Worm (Caenorhabditis elegans) whole organism, late embryonic: ENCODE results near the gene tag-124.

Experiments used
- C08G9.2 ChIP-seq: sonication (generic microtip); optimal IDR thresholded peaks from 2 replicates; lab custom pipeline; 2016; ENCODE audit warnings: mild to moderate bottlenecking, missing genetic modification characterization, moderate library complexity, missing compliant biosample characterization
- C38D4.7 ChIP-seq: fragments of 200-800 bp; sonication (Bioruptor generic); optimal IDR thresholded peaks from 2 replicates; lab custom pipeline; 2018; ENCODE audit warnings: mild to moderate bottlenecking, missing genetic modification characterization, moderate library complexity, missing compliant biosample characterization
- F13H6.1 ChIP-seq: sonication (generic microtip); optimal IDR thresholded peaks from 2 replicates; lab custom pipeline; 2016; ENCODE audit warnings: missing genetic modification characterization, missing compliant biosample characterization
- K02D7.2 ChIP-seq: sonication (generic microtip); optimal IDR thresholded peaks from 2 replicates; lab custom pipeline; 2017; ENCODE audit warnings: mild to moderate bottlenecking, missing genetic modification characterization, missing compliant biosample characterization
- K09A11.1 ChIP-seq: sonication (generic microtip); optimal IDR thresholded peaks from 2 replicates; lab custom pipeline; 2017; ENCODE audit warnings: antibody characterized with exemption, mild to moderate bottlenecking, missing genetic modification characterization, missing compliant biosample characterization; ENCODE audit not compliant: insufficient read depth
- T23F11.4 ChIP-seq: fragments of 200-800 bp; sonication (Bioruptor generic); optimal IDR thresholded peaks from 2 replicates; lab custom pipeline; 2018; ENCODE audit warnings: mild to moderate bottlenecking, missing genetic modification characterization, missing compliant biosample characterization
- Y22D7AL.16 ChIP-seq: sonication (generic microtip); optimal IDR thresholded peaks from 2 replicates; lab custom pipeline; 2016; ENCODE audit warnings: missing genetic modification characterization, missing compliant biosample characterization
- ahr-1 ChIP-seq: sonication (generic microtip); optimal IDR thresholded peaks from 2 replicates; lab custom pipeline; 2016; ENCODE audit warnings: missing genetic modification characterization, missing compliant biosample characterization
- ama-1 ChIP-seq: fragments of 150-350 bp; optimal IDR thresholded peaks from 2 replicates; lab custom pipeline; 2014
- ceh-14 ChIP-seq: sonication (generic microtip); optimal IDR thresholded peaks from 2 replicates; lab custom pipeline; 2016; ENCODE audit warnings: missing genotype, missing genetic modification characterization, missing compliant biosample characterization
- ceh-18 ChIP-seq: sonication (generic microtip); optimal IDR thresholded peaks from 2 replicates; lab custom pipeline; 2016; ENCODE audit warnings: missing genetic modification characterization, missing compliant biosample characterization
- ceh-2 ChIP-seq: sonication (generic microtip); optimal IDR thresholded peaks from 2 replicates; lab custom pipeline; 2016; ENCODE audit warnings: missing genotype, missing genetic modification characterization, missing compliant biosample characterization
- ceh-45 ChIP-seq: fragments of 200-800 bp; sonication (Bioruptor generic); IDR thresholded peaks from 2 replicates; pipeline ENCODE4 v1.3.6; 2022; ENCODE audit warnings: missing genetic modification reagents, missing genetic modification characterization, missing compliant biosample characterization
- ceh-6 ChIP-seq: fragments of 200-800 bp; sonication (Bioruptor generic); optimal IDR thresholded peaks from 2 replicates; lab custom pipeline; 2018; ENCODE audit warnings: mild to moderate bottlenecking, missing genetic modification characterization, missing compliant biosample characterization
- ceh-9 ChIP-seq: sonication (generic microtip); optimal IDR thresholded peaks from 2 replicates; lab custom pipeline; 2016; ENCODE audit warnings: mild to moderate bottlenecking, missing genetic modification characterization, inconsistent platforms, missing compliant biosample characterization
- dmd-4 ChIP-seq: sonication (generic microtip); optimal IDR thresholded peaks from 2 replicates; lab custom pipeline; 2016; ENCODE audit warnings: borderline replicate concordance, missing genetic modification characterization, missing compliant biosample characterization
- elt-2 ChIP-seq: sonication (generic microtip); optimal IDR thresholded peaks from 2 replicates; lab custom pipeline; 2016; ENCODE audit warnings: missing genetic modification reagents, missing genetic modification characterization, missing compliant biosample characterization
- elt-4 ChIP-seq: sonication (generic microtip); optimal IDR thresholded peaks from 2 replicates; lab custom pipeline; 2016; ENCODE audit warnings: missing genetic modification characterization, missing compliant biosample characterization
- ets-4 ChIP-seq: sonication (generic microtip); optimal IDR thresholded peaks from 2 replicates; lab custom pipeline; 2016; ENCODE audit warnings: missing genetic modification characterization, missing compliant biosample characterization
- eyg-1 ChIP-seq: sonication (generic microtip); optimal IDR thresholded peaks from 2 replicates; lab custom pipeline; 2016; ENCODE audit warnings: missing genotype, missing genetic modification characterization, missing compliant biosample characterization
- fax-1 ChIP-seq: sonication (generic microtip); optimal IDR thresholded peaks from 2 replicates; lab custom pipeline; 2016; ENCODE audit warnings: missing genotype, missing genetic modification characterization, missing compliant biosample characterization
- fkh-10 ChIP-seq: fragments of 150-350 bp; optimal IDR thresholded peaks from 2 replicates; lab custom pipeline; 2014; ENCODE audit warnings: missing biosample characterization, missing genetic modification reagents, missing genetic modification characterization
- fkh-6 ChIP-seq: sonication (generic microtip); optimal IDR thresholded peaks from 2 replicates; lab custom pipeline; 2016; ENCODE audit warnings: missing genetic modification characterization, missing compliant biosample characterization
- gmeb-2 ChIP-seq: sonication (generic microtip); optimal IDR thresholded peaks from 2 replicates; lab custom pipeline; 2016; ENCODE audit warnings: missing genetic modification characterization, inconsistent platforms, missing compliant biosample characterization
- hlh-13 ChIP-seq: fragments of 200-800 bp; sonication (Bioruptor generic); optimal IDR thresholded peaks from 2 replicates; lab custom pipeline; 2018; ENCODE audit warnings: mild to moderate bottlenecking, missing genetic modification characterization, missing compliant biosample characterization
- hlh-15 ChIP-seq: sonication (generic microtip); optimal IDR thresholded peaks from 2 replicates; lab custom pipeline; 2016; ENCODE audit warnings: missing genetic modification characterization, missing compliant biosample characterization
- hlh-30 ChIP-seq: sonication (generic microtip); optimal IDR thresholded peaks from 2 replicates; lab custom pipeline; 2017; ENCODE audit warnings: antibody characterized with exemption, missing genetic modification characterization, missing compliant biosample characterization; ENCODE audit not compliant: insufficient read depth
- hlh-6 ChIP-seq: sonication (generic microtip); optimal IDR thresholded peaks from 2 replicates; lab custom pipeline; 2016; ENCODE audit warnings: missing genotype, missing genetic modification characterization, missing compliant biosample characterization
- hlh-8 ChIP-seq: sonication (generic microtip); optimal IDR thresholded peaks from 2 replicates; lab custom pipeline; 2016; ENCODE audit warnings: missing genotype, missing genetic modification characterization, missing compliant biosample characterization
- lim-6 ChIP-seq: sonication (generic microtip); optimal IDR thresholded peaks from 2 replicates; lab custom pipeline; 2016; ENCODE audit warnings: missing genetic modification characterization, missing compliant biosample characterization
- lin-11 ChIP-seq: fragments of 200-800 bp; sonication (Bioruptor generic); optimal IDR thresholded peaks from 2 replicates; lab custom pipeline; 2018; ENCODE audit warnings: mild to moderate bottlenecking, missing genetic modification characterization, missing compliant biosample characterization
- madf-2 ChIP-seq: sonication (generic microtip); optimal IDR thresholded peaks from 2 replicates; lab custom pipeline; 2017; ENCODE audit warnings: missing genetic modification characterization, missing compliant biosample characterization
- mec-3 ChIP-seq: sonication (generic microtip); optimal IDR thresholded peaks from 2 replicates; lab custom pipeline; 2016; ENCODE audit warnings: borderline replicate concordance, missing genetic modification characterization, missing compliant biosample characterization
- nfya-1 ChIP-seq: sonication (generic microtip); optimal IDR thresholded peaks from 2 replicates; lab custom pipeline; 2017; ENCODE audit warnings: missing genetic modification characterization, mild to moderate bottlenecking, missing compliant biosample characterization, antibody characterized with exemption, moderate library complexity
- nhr-11 ChIP-seq: fragments of 150-350 bp; optimal IDR thresholded peaks from 2 replicates; lab custom pipeline; 2014; ENCODE audit warnings: missing biosample characterization, missing genetic modification characterization
- nhr-232 ChIP-seq: sonication (generic microtip); optimal IDR thresholded peaks from 2 replicates; lab custom pipeline; 2016; ENCODE audit warnings: missing genetic modification characterization, missing compliant biosample characterization
- npax-4 ChIP-seq: sonication (generic microtip); optimal IDR thresholded peaks from 2 replicates; lab custom pipeline; 2016; ENCODE audit warnings: missing genetic modification characterization, missing compliant biosample characterization
- odd-2 ChIP-seq: sonication (generic microtip); optimal IDR thresholded peaks from 2 replicates; lab custom pipeline; 2017; ENCODE audit warnings: antibody characterized with exemption, mild to moderate bottlenecking, missing genetic modification characterization, missing compliant biosample characterization
- pag-3 ChIP-seq: sonication (generic microtip); optimal IDR thresholded peaks from 2 replicates; lab custom pipeline; 2016; ENCODE audit warnings: missing compliant biosample characterization, missing genetic modification characterization, borderline replicate concordance
- pax-1 ChIP-seq: fragments of 150-350 bp; optimal IDR thresholded peaks from 2 replicates; lab custom pipeline; 2014; ENCODE audit warnings: missing biosample characterization, missing genetic modification characterization
- pha-4 ChIP-seq: fragments of 150-350 bp; optimal IDR thresholded peaks from 2 replicates; lab custom pipeline; 2018; ENCODE audit warnings: missing biosample characterization, missing genetic modification reagents, missing genetic modification characterization
- pqm-1 ChIP-seq: sonication (generic microtip); optimal IDR thresholded peaks from 2 replicates; lab custom pipeline; 2016; ENCODE audit warnings: missing genetic modification characterization, missing compliant biosample characterization
- pros-1 ChIP-seq: fragments of 150-350 bp; optimal IDR thresholded peaks from 2 replicates; lab custom pipeline; 2014; ENCODE audit warnings: missing biosample characterization, missing genetic modification reagents, missing genetic modification characterization
- ref-2 ChIP-seq: sonication (generic microtip); optimal IDR thresholded peaks from 2 replicates; lab custom pipeline; 2016; ENCODE audit warnings: missing genetic modification characterization, missing compliant biosample characterization
- rnt-1 ChIP-seq: sonication (generic microtip); optimal IDR thresholded peaks from 2 replicates; lab custom pipeline; 2016; ENCODE audit warnings: missing genetic modification characterization, missing compliant biosample characterization
- sdc-2 ChIP-seq: sonication (generic microtip); optimal IDR thresholded peaks from 2 replicates; lab custom pipeline; 2016; ENCODE audit warnings: missing genotype, missing genetic modification characterization, missing compliant biosample characterization
- sox-2 ChIP-seq: fragments of 200-800 bp; sonication (Bioruptor generic); IDR thresholded peaks from 2 replicates; pipeline ENCODE4 v1.3.6; 2022; ENCODE audit warnings: missing genetic modification reagents, missing genetic modification characterization, missing compliant biosample characterization
- sox-4 ChIP-seq: sonication (generic microtip); optimal IDR thresholded peaks from 2 replicates; lab custom pipeline; 2017; ENCODE audit warnings: mild to moderate bottlenecking, missing genetic modification characterization, inconsistent platforms, missing compliant biosample characterization
- ttx-3 ChIP-seq: sonication (generic microtip); optimal IDR thresholded peaks from 2 replicates; lab custom pipeline; 2016; ENCODE audit warnings: missing genetic modification reagents, missing genetic modification characterization, missing compliant biosample characterization
- unc-42 ChIP-seq: sonication (generic microtip); optimal IDR thresholded peaks from 2 replicates; lab custom pipeline; 2016; ENCODE audit warnings: missing genotype, missing genetic modification characterization, missing compliant biosample characterization
- unc-55 ChIP-seq: sonication (generic microtip); optimal IDR thresholded peaks from 2 replicates; lab custom pipeline; 2017; ENCODE audit warnings: missing biosample characterization, missing genetic modification reagents, missing genetic modification characterization
- unc-86 ChIP-seq: sonication (generic microtip); optimal IDR thresholded peaks from 2 replicates; lab custom pipeline; 2016; ENCODE audit warnings: missing genetic modification characterization, missing compliant biosample characterization
- zip-5 ChIP-seq: sonication (generic microtip); optimal IDR thresholded peaks from 2 replicates; lab custom pipeline; 2016; ENCODE audit warnings: missing genetic modification characterization, missing compliant biosample characterization
- ztf-16 ChIP-seq: sonication (generic microtip); optimal IDR thresholded peaks from 2 replicates; lab custom pipeline; 2017; ENCODE audit warnings: missing genetic modification characterization, missing compliant biosample characterization

The tag-124 gene

ce11 chrII:9591071-9591470 is at the start of gene tag-124, which contains the start of gene E02H1.1:
TSS of gene tag-124 (plus strand) at chrII:9591292.
TSS of gene E02H1.1 (minus strand) at chrII:9591164.
- TF ChIP-seq hlh-15 (tag; lab: Kevin White, UChicago) (no peak), ceh-18 (tag; lab: Kevin White, UChicago) (no peak), nhr-11 (tag; lab: Kevin White, UChicago) (no peak), fkh-6 (peak; percentile 45), Y22D7AL.16 (tag; lab: Kevin White, UChicago) (no peak), ref-2 (tag; lab: Kevin White, UChicago) (peak; percentile 81), hlh-6 (tag; lab: Kevin White, UChicago) (peak; percentile 74), ahr-1 (tag; lab: Kevin White, UChicago) (peak; percentile 48), pax-1 (no peak), gmeb-2 (tag; lab: Kevin White, UChicago) (no peak), lin-11 (no peak), elt-2 (tag; lab: Kevin White, UChicago) (peak; percentile 56), F13H6.1 (tag; lab: Kevin White, UChicago) (peak; percentile 52), lim-6 (tag; lab: Kevin White, UChicago) (no peak), pros-1 (no peak), pha-4 (tag; lab: Kevin White, UChicago) (no peak), elt-4 (tag; lab: Kevin White, UChicago) (no peak), ceh-9 (tag; lab: Kevin White, UChicago) (no peak), ama-1 (lab: Kevin White, UChicago) (no peak), unc-42 (tag; lab: Kevin White, UChicago) (peak; percentile 13), fax-1 (tag; lab: Kevin White, UChicago) (peak; percentile 27), eyg-1 (tag; lab: Kevin White, UChicago) (peak; percentile 1), hlh-13 (GFP tag; lab: Kevin White, UChicago) (no peak), dmd-4 (no peak), nfya-1 (tag; lab: Kevin White, UChicago) (peak; percentile 1), ztf-16 (tag; lab: Kevin White, UChicago) (no peak), pag-3 (tag; lab: Kevin White, UChicago) (no peak), C08G9.2 (peak; percentile 93), madf-2 (tag; lab: Kevin White, UChicago) (no peak), pqm-1 (no peak), hlh-30 (no peak), K02D7.2 (tag; lab: Kevin White, UChicago) (no peak), ceh-2 (tag; lab: Kevin White, UChicago) (peak; percentile 93), unc-55 (GFP tag; lab: Kevin White, UChicago) (no peak), fkh-10 (GFP tag; lab: Kevin White, UChicago) (no peak), unc-86 (tag; lab: Kevin White, UChicago) (no peak), rnt-1 (tag; lab: Kevin White, UChicago) (peak; percentile 58), sox-2 (GFP tag; lab: Robert Waterston, UW) (no peak), nhr-232 (tag; lab: Kevin White, UChicago) (no peak), sox-4 (tag; lab: Kevin White, UChicago) (no peak), K09A11.1 (tag; lab: Kevin White, UChicago) (no peak), T23F11.4 (GFP tag; lab: Kevin White, UChicago) (no peak), C38D4.7 (GFP tag; lab: Kevin White, UChicago) (no peak), mec-3 (peak; percentile 30), hlh-8 (tag; lab: Kevin White, UChicago) (peak; percentile 60), ceh-6 (GFP tag; lab: Kevin White, UChicago) (no peak), ttx-3 (tag; lab: Kevin White, UChicago) (no peak), zip-5 (tag; lab: Kevin White, UChicago) (peak; percentile 78), ets-4 (tag; lab: Kevin White, UChicago) (peak; percentile 89), odd-2 (no peak), ceh-45 (no peak), ceh-14 (tag; lab: Kevin White, UChicago) (no peak), npax-4 (no peak), sdc-2 (tag; lab: Kevin White, UChicago) (peak; percentile 32)
